Fruit fly (Drosophila melanogaster) whole organism, prepupa: ENCODE results near the gene sro.
A peak's percentile ranks its signal among the peaks of the same experiment; 100 is the strongest.

Experiments
- Blimp-1 ChIP-seq: fragments of 200-800 bp; sonication (Bioruptor generic); optimal IDR thresholded peaks from 3 replicates; lab custom pipeline; 2017; ENCODE audit warnings: missing biosample characterization, missing genetic modification characterization, mild to moderate bottlenecking, moderate library complexity, missing genetic modification reagents
- CG10631 ChIP-seq: fragments of 200-800 bp; sonication (Bioruptor generic); optimal IDR thresholded peaks from 2 replicates; lab custom pipeline; 2016; ENCODE audit warnings: missing biosample characterization, missing genetic modification characterization
- CG10669 ChIP-seq: fragments of 200-800 bp; sonication (Bioruptor generic); optimal IDR thresholded peaks from 3 replicates; lab custom pipeline; 2018; ENCODE audit warnings: missing biosample characterization, mild to moderate bottlenecking, missing genetic modification characterization, moderate library complexity
- CG11762 ChIP-seq: fragments of 200-800 bp; sonication (Bioruptor generic); optimal IDR thresholded peaks from 3 replicates; lab custom pipeline; 2016; ENCODE audit warnings: missing biosample characterization, missing genetic modification characterization; ENCODE audit not compliant: insufficient read depth
- CG11902 ChIP-seq: fragments of 200-800 bp; sonication (Bioruptor generic); optimal IDR thresholded peaks from 3 replicates; lab custom pipeline; 2016; ENCODE audit warnings: missing biosample characterization, missing genetic modification characterization
- CG1621 ChIP-seq: fragments of 200-800 bp; sonication (Bioruptor generic); optimal IDR thresholded peaks from 3 replicates; lab custom pipeline; 2018; ENCODE audit warnings: missing biosample characterization, mild to moderate bottlenecking, missing genetic modification characterization
- CG16779 ChIP-seq: fragments of 200-800 bp; sonication (Bioruptor generic); optimal IDR thresholded peaks from 3 replicates; lab custom pipeline; 2017; ENCODE audit warnings: missing biosample characterization, mild to moderate bottlenecking, missing genetic modification characterization
- CG3032 ChIP-seq: fragments of 200-800 bp; optimal IDR thresholded peaks from 2 replicates; lab custom pipeline; 2019; ENCODE audit warnings: missing biosample characterization, mild to moderate bottlenecking, missing genetic modification characterization, moderate library complexity
- CG31627 ChIP-seq: fragments of 200-800 bp; sonication (Bioruptor generic); optimal IDR thresholded peaks from 3 replicates; lab custom pipeline; 2016; ENCODE audit warnings: missing biosample characterization, missing genetic modification characterization
- CG32006 ChIP-seq: fragments of 200-800 bp; sonication (Bioruptor generic); optimal IDR thresholded peaks from 3 replicates; lab custom pipeline; 2017; ENCODE audit warnings: missing biosample characterization, mild to moderate bottlenecking, missing genetic modification characterization
- CG3919 ChIP-seq: fragments of 200-800 bp; sonication (Bioruptor generic); optimal IDR thresholded peaks from 3 replicates; lab custom pipeline; 2016; ENCODE audit warnings: missing biosample characterization, missing genetic modification characterization
- CG4318 ChIP-seq: fragments of 200-800 bp; sonication (Bioruptor generic); optimal IDR thresholded peaks from 3 replicates; lab custom pipeline; 2017; ENCODE audit warnings: missing biosample characterization, mild to moderate bottlenecking, missing genetic modification characterization
- CG6163 ChIP-seq: fragments of 200-800 bp; sonication (Bioruptor generic); IDR thresholded peaks from 3 replicates; pipeline ENCODE4 v1.3.6; 2022; ENCODE audit warnings: missing biosample characterization, missing genetic modification characterization
- CG6276 ChIP-seq: fragments of 200-800 bp; sonication (Bioruptor generic); optimal IDR thresholded peaks from 2 replicates; lab custom pipeline; 2017; ENCODE audit warnings: missing biosample characterization, mild to moderate bottlenecking, missing genetic modification characterization
- CG6792 ChIP-seq: fragments of 200-800 bp; sonication (Bioruptor generic); optimal IDR thresholded peaks from 3 replicates; lab custom pipeline; 2016; ENCODE audit warnings: missing biosample characterization, missing genetic modification characterization
- CG6808 ChIP-seq: fragments of 200-800 bp; sonication (Bioruptor generic); optimal IDR thresholded peaks from 3 replicates; lab custom pipeline; 2017; ENCODE audit warnings: missing biosample characterization, missing genetic modification characterization, mild to moderate bottlenecking, moderate library complexity, missing genetic modification reagents
- CG7368 ChIP-seq: fragments of 200-800 bp; sonication (Bioruptor generic); optimal IDR thresholded peaks from 3 replicates; lab custom pipeline; 2016; ENCODE audit warnings: missing biosample characterization, missing genetic modification characterization
- CG8119 ChIP-seq: fragments of 200-800 bp; sonication (Bioruptor generic); IDR thresholded peaks from 3 replicates; pipeline ENCODE4 v1.3.6; 2022; ENCODE audit warnings: missing biosample characterization, missing genetic modification characterization
- CG8319 ChIP-seq: fragments of 200-800 bp; sonication (Bioruptor generic); optimal IDR thresholded peaks from 3 replicates; lab custom pipeline; 2016; ENCODE audit warnings: missing biosample characterization, missing genetic modification characterization
- CG9139 ChIP-seq: fragments of 200-800 bp; sonication (Bioruptor generic); optimal IDR thresholded peaks from 3 replicates; lab custom pipeline; 2017; ENCODE audit warnings: missing biosample characterization, mild to moderate bottlenecking, missing genetic modification characterization
- Eip75B ChIP-seq: fragments of 200-800 bp; sonication (Bioruptor generic); optimal IDR thresholded peaks from 3 replicates; lab custom pipeline; 2016; ENCODE audit warnings: missing biosample characterization, missing genetic modification characterization
- Eip93F ChIP-seq: fragments of 200-800 bp; sonication (Bioruptor generic); optimal IDR thresholded peaks from 2 replicates; lab custom pipeline; 2016; ENCODE audit warnings: missing biosample characterization, mild to moderate bottlenecking, missing genetic modification characterization
- Ets21C ChIP-seq: fragments of 200-800 bp; sonication (Bioruptor generic); optimal IDR thresholded peaks from 3 replicates; lab custom pipeline; 2016; ENCODE audit warnings: missing biosample characterization, missing genetic modification characterization
- Ets96B ChIP-seq: fragments of 200-800 bp; optimal IDR thresholded peaks from 2 replicates; lab custom pipeline; 2019; ENCODE audit warnings: missing biosample characterization, mild to moderate bottlenecking, missing genetic modification characterization, moderate library complexity
- Gug ChIP-seq: fragments of 200-800 bp; sonication (Bioruptor generic); IDR thresholded peaks from 2 replicates; pipeline ENCODE4 v1.3.6; 2022; ENCODE audit warnings: missing biosample characterization, missing genetic modification characterization
- Hr38 ChIP-seq: sonication (Bioruptor generic); optimal IDR thresholded peaks from 2 replicates; lab custom pipeline; 2016; ENCODE audit warnings: missing biosample characterization, missing genetic modification characterization
- Hr39 ChIP-seq: fragments of 200-800 bp; sonication (Bioruptor generic); optimal IDR thresholded peaks from 2 replicates; lab custom pipeline; 2016; ENCODE audit warnings: missing biosample characterization, missing genetic modification characterization
- Met ChIP-seq: fragments of 200-800 bp; sonication (Bioruptor generic); optimal IDR thresholded peaks from 3 replicates; lab custom pipeline; 2016; ENCODE audit warnings: missing biosample characterization, missing genetic modification characterization
- OdsH ChIP-seq: fragments of 200-800 bp; sonication (Bioruptor generic); optimal IDR thresholded peaks from 3 replicates; lab custom pipeline; 2016; ENCODE audit warnings: missing biosample characterization, missing genetic modification characterization
- Smox ChIP-seq: fragments of 200-800 bp; sonication (Bioruptor generic); optimal IDR thresholded peaks from 3 replicates; lab custom pipeline; 2016; ENCODE audit warnings: missing biosample characterization, missing genetic modification characterization
- Sox102F ChIP-seq: fragments of 200-800 bp; sonication (Bioruptor generic); optimal IDR thresholded peaks from 2 replicates; lab custom pipeline; 2016; ENCODE audit warnings: missing biosample characterization, mild to moderate bottlenecking, missing genetic modification characterization
- Sox14 ChIP-seq: fragments of 200-800 bp; sonication (Bioruptor generic); optimal IDR thresholded peaks from 3 replicates; lab custom pipeline; 2016; ENCODE audit warnings: missing biosample characterization, missing genetic modification characterization
- Sox15 ChIP-seq: fragments of 200-800 bp; sonication (Bioruptor generic); optimal IDR thresholded peaks from 3 replicates; lab custom pipeline; 2016; ENCODE audit warnings: missing biosample characterization, missing genetic modification characterization
- achi ChIP-seq: fragments of 200-800 bp; sonication (Bioruptor generic); optimal IDR thresholded peaks from 3 replicates; lab custom pipeline; 2016; ENCODE audit warnings: missing biosample characterization, missing genetic modification characterization
- acj6 ChIP-seq: fragments of 200-800 bp; sonication (Bioruptor generic); optimal IDR thresholded peaks from 3 replicates; lab custom pipeline; 2016; ENCODE audit warnings: missing biosample characterization, missing genetic modification characterization
- cyc ChIP-seq: fragments of 200-800 bp; sonication (Bioruptor generic); optimal IDR thresholded peaks from 3 replicates; lab custom pipeline; 2016; ENCODE audit warnings: missing biosample characterization, missing genetic modification characterization
- dac ChIP-seq: fragments of 200-800 bp; sonication (Bioruptor generic); optimal IDR thresholded peaks from 2 replicates; lab custom pipeline; 2017; ENCODE audit warnings: missing biosample characterization, mild to moderate bottlenecking, missing genetic modification characterization
- dsx ChIP-seq: fragments of 200-800 bp; optimal IDR thresholded peaks from 3 replicates; lab custom pipeline; 2019; ENCODE audit warnings: missing biosample characterization, mild to moderate bottlenecking, missing genetic modification characterization, moderate library complexity; ENCODE audit not compliant: poor library complexity, severe bottlenecking
- eg ChIP-seq: fragments of 200-800 bp; sonication (Bioruptor generic); IDR thresholded peaks from 3 replicates; pipeline ENCODE4 v1.3.6; 2022; ENCODE audit warnings: missing biosample characterization, missing genetic modification characterization
- esn ChIP-seq: fragments of 200-800 bp; sonication (Bioruptor generic); optimal IDR thresholded peaks from 2 replicates; lab custom pipeline; 2016; ENCODE audit warnings: missing biosample characterization, mild to moderate bottlenecking, missing genetic modification characterization, moderate library complexity
- fd59A ChIP-seq: fragments of 200-800 bp; sonication (Bioruptor generic); optimal IDR thresholded peaks from 2 replicates; lab custom pipeline; 2017; ENCODE audit warnings: missing biosample characterization, mild to moderate bottlenecking, missing genetic modification characterization, missing genetic modification reagents
- fd85E ChIP-seq: fragments of 200-800 bp; sonication (Bioruptor generic); optimal IDR thresholded peaks from 3 replicates; lab custom pipeline; 2016; ENCODE audit warnings: missing biosample characterization, missing genetic modification characterization
- lz ChIP-seq: fragments of 200-800 bp; sonication (Bioruptor generic); optimal IDR thresholded peaks from 3 replicates; lab custom pipeline; 2016; ENCODE audit warnings: missing biosample characterization, missing genetic modification characterization
- net ChIP-seq: fragments of 200-800 bp; sonication (Bioruptor generic); optimal IDR thresholded peaks from 3 replicates; lab custom pipeline; 2016; ENCODE audit warnings: missing biosample characterization, missing genetic modification characterization
- salr ChIP-seq, 2 experiments: fragments of 200-800 bp; sonication (Bioruptor generic); optimal IDR thresholded peaks; 3 replicates each; lab custom pipeline; 2016 to 2018; ENCODE audit warnings: missing biosample characterization in 2 of 2, missing genetic modification characterization in 2 of 2, mild to moderate bottlenecking in 1 of 2
- spab ChIP-seq: fragments of 200-800 bp; sonication (Bioruptor generic); optimal IDR thresholded peaks from 2 replicates; lab custom pipeline; 2017; ENCODE audit warnings: missing biosample characterization, mild to moderate bottlenecking, missing genetic modification characterization, missing genetic modification reagents
- ss ChIP-seq, 2 experiments: fragments of 200-800 bp; sonication (Bioruptor generic); optimal IDR thresholded peaks; 2 replicates in 1 of 2; 3 replicates in 1 of 2; lab custom pipeline; 2017 to 2018; ENCODE audit warnings: mild to moderate bottlenecking in 2 of 2, missing biosample characterization in 2 of 2, missing genetic modification characterization in 2 of 2, moderate library complexity in 1 of 2
- svp ChIP-seq: fragments of 200-800 bp; sonication (Bioruptor generic); peaks from one replicate; lab custom pipeline; 2016; ENCODE audit warnings: missing biosample characterization, missing genetic modification characterization
- vri ChIP-seq: fragments of 200-800 bp; sonication (Bioruptor generic); optimal IDR thresholded peaks from 3 replicates; lab custom pipeline; 2016; ENCODE audit warnings: missing biosample characterization, mild to moderate bottlenecking, missing genetic modification characterization

The sro gene

dm6 chr3R:29786016-29786996 is 8.1 kb upstream of the sro start:
- no peak for TF ChIP-seq CG9139 (GFP tag; lab: Kevin White, UChicago)
- TF ChIP-seq CG10669 (GFP tag; lab: Kevin White, UChicago): peak; percentile 66
- peak; percentile 73 for TF ChIP-seq dsx (GFP tag; lab: Kevin White, UChicago)
- peak; percentile 70 for TF ChIP-seq Ets96B (tag; lab: Kevin White, UChicago)
- TF ChIP-seq dac (GFP tag; lab: Kevin White, UChicago): no peak
- TF ChIP-seq svp (GFP tag; lab: Kevin White, UChicago): peak; percentile 98
- peak; percentile 77 for TF ChIP-seq achi (GFP tag; lab: Kevin White, UChicago)
- peak; percentile 32 for TF ChIP-seq CG6808
- peak; percentile 69 for TF ChIP-seq eg (GFP tag; lab: Robert Waterston, UW)
- TF ChIP-seq CG10631 (GFP tag; lab: Kevin White, UChicago): no peak
- TF ChIP-seq CG8119 (GFP tag; lab: Robert Waterston, UW): peak; percentile 69
- peak; percentile 90 for TF ChIP-seq CG3919
- peak; percentile 79 for TF ChIP-seq Hr39
- TF ChIP-seq vri (GFP tag; lab: Kevin White, UChicago): peak; percentile 65
- TF ChIP-seq CG7368: peak; percentile 74
- TF ChIP-seq CG6792 (GFP tag; lab: Kevin White, UChicago): peak; percentile 58
- TF ChIP-seq Smox (GFP tag; lab: Kevin White, UChicago): peak; percentile 76
- peak; percentile 46 for TF ChIP-seq OdsH
- TF ChIP-seq Ets21C (GFP tag; lab: Kevin White, UChicago): peak; percentile 62
- TF ChIP-seq Gug (GFP tag; lab: Robert Waterston, UW): peak; percentile 61
- peak; percentile 38 for TF ChIP-seq net
- TF ChIP-seq CG11902: peak; percentile 85
- peak; percentile 65 for TF ChIP-seq Eip93F
- peak; percentile 92 for TF ChIP-seq cyc (GFP tag; lab: Kevin White, UChicago)
- TF ChIP-seq CG6163 (GFP tag; lab: Robert Waterston, UW): peak; percentile 91
- peak; percentile 24 for TF ChIP-seq CG32006 (GFP tag; lab: Kevin White, UChicago)
- TF ChIP-seq CG4318: no peak
- TF ChIP-seq lz: peak; percentile 77
- no peak for TF ChIP-seq Hr38 (GFP tag; lab: Kevin White, UChicago)
- TF ChIP-seq CG31627 (GFP tag; lab: Kevin White, UChicago): peak; percentile 69
- peak; percentile 39 for TF ChIP-seq CG8319 (GFP tag; lab: Kevin White, UChicago)
- peak; percentile 20 for TF ChIP-seq Sox15
- peak; percentile 84 for TF ChIP-seq esn (GFP tag; lab: Kevin White, UChicago)
- TF ChIP-seq CG6276 (GFP tag; lab: Kevin White, UChicago): peak; percentile 46
- peak; percentile 24 for TF ChIP-seq CG16779
- peak; percentile 55 for TF ChIP-seq acj6
- TF ChIP-seq CG11762 (GFP tag; lab: Kevin White, UChicago): peak; percentile 82
- TF ChIP-seq spab (GFP tag; lab: Kevin White, UChicago): peak; percentile 53
- no peak for TF ChIP-seq salr (GFP tag; optimal IDR thresholded peaks at IDR 0.05; lab: Kevin White, UChicago)
- no peak for TF ChIP-seq CG1621 (tag; lab: Kevin White, UChicago)
- peak; percentile 59 for TF ChIP-seq fd85E
- peak; percentile 82 for TF ChIP-seq Eip75B (GFP tag; lab: Kevin White, UChicago)
- TF ChIP-seq ss (GFP tag; optimal IDR thresholded peaks at IDR 0.05; lab: Kevin White, UChicago): peak in 1 of 2 experiments; percentile 60
- peak; percentile 28 for TF ChIP-seq CG3032
- TF ChIP-seq Sox102F (GFP tag; lab: Kevin White, UChicago): peak; percentile 76
- peak; percentile 64 for TF ChIP-seq Blimp-1 (GFP tag; lab: Kevin White, UChicago)
- peak; percentile 55 for TF ChIP-seq Sox14 (GFP tag; lab: Kevin White, UChicago)
- no peak for TF ChIP-seq fd59A (GFP tag; lab: Kevin White, UChicago)
- TF ChIP-seq Met (GFP tag; lab: Kevin White, UChicago): peak; percentile 95
